Worm (Caenorhabditis elegans) whole organism, young adult: ENCODE results near the gene F32E10.8.

Experiments
- B0019.2 ChIP-seq: fragments of 200-800 bp; sonication (Bioruptor generic); conservative IDR thresholded peaks from 2 replicates; pipeline ENCODE4 v1.3.6; 2022; ENCODE audit warnings: missing genetic modification reagents, missing genetic modification characterization, missing compliant biosample characterization
- C17E4.6 ChIP-seq: fragments of 200-800 bp; sonication (Bioruptor generic); IDR thresholded peaks from 2 replicates; pipeline ENCODE4 v1.3.6; 2022; ENCODE audit warnings: missing genetic modification reagents, missing genetic modification characterization, missing compliant biosample characterization
- F23B12.7 ChIP-seq: sonication (generic microtip); optimal IDR thresholded peaks from 2 replicates; lab custom pipeline; 2017; ENCODE audit warnings: missing genetic modification characterization, mild to moderate bottlenecking, missing compliant biosample characterization, antibody characterized with exemption, moderate library complexity; ENCODE audit not compliant: insufficient read depth
- F33H1.4 ChIP-seq: fragments of 200-800 bp; sonication (Bioruptor generic); IDR thresholded peaks from 2 replicates; pipeline ENCODE4 v1.3.6; 2022; ENCODE audit warnings: missing genetic modification reagents, missing genetic modification characterization, missing compliant biosample characterization
- F39B2.1 ChIP-seq: fragments of 200-800 bp; sonication (Bioruptor generic); IDR thresholded peaks from 2 replicates; pipeline ENCODE4 v1.3.6; 2022; ENCODE audit warnings: missing genetic modification reagents, missing genetic modification characterization, missing compliant biosample characterization
- F57C9.4 ChIP-seq: sonication (generic microtip); optimal IDR thresholded peaks from 2 replicates; lab custom pipeline; 2017; ENCODE audit warnings: mild to moderate bottlenecking, missing genetic modification characterization, missing compliant biosample characterization
- Y53F4B.3 ChIP-seq: fragments of 200-800 bp; sonication (Bioruptor generic); IDR thresholded peaks from 2 replicates; pipeline ENCODE4 v1.3.6; 2022; ENCODE audit warnings: missing genetic modification reagents, missing genetic modification characterization, missing compliant biosample characterization
- Y79H2A.3 ChIP-seq: fragments of 200-800 bp; sonication (Bioruptor generic); conservative IDR thresholded peaks from 2 replicates; pipeline ENCODE4 v1.3.6; 2022; ENCODE audit warnings: missing genetic modification reagents, missing genetic modification characterization, missing compliant biosample characterization
- Y95B8A.8 ChIP-seq: fragments of 200-800 bp; sonication (Bioruptor generic); IDR thresholded peaks from 2 replicates; pipeline ENCODE4 v1.3.6; 2022; ENCODE audit warnings: missing genetic modification reagents, missing genetic modification characterization, missing compliant biosample characterization
- ZK185.1 ChIP-seq: sonication (generic microtip); optimal IDR thresholded peaks from 2 replicates; lab custom pipeline; 2016; ENCODE audit warnings: mild to moderate bottlenecking, missing genetic modification characterization, missing compliant biosample characterization; ENCODE audit not compliant: poor library complexity, severe bottlenecking
- aptf-3 ChIP-seq: fragments of 200-800 bp; sonication (Bioruptor generic); IDR thresholded peaks from 2 replicates; pipeline ENCODE4 v1.3.6; 2022; ENCODE audit warnings: missing genetic modification characterization, missing compliant biosample characterization
- cebp-1 ChIP-seq, 2 experiments: fragments of 200-800 bp in 1 of 2; sonication (Bioruptor generic) in 1 of 2; sonication (generic microtip) in 1 of 2; IDR thresholded peaks in 1 of 2; optimal IDR thresholded peaks in 1 of 2; 2 replicates each; pipeline versions ENCODE4 v1.3.6 to Lab custom; 2017 to 2022; ENCODE audit warnings: missing compliant biosample characterization in 2 of 2, missing genetic modification characterization in 2 of 2, mild to moderate bottlenecking in 1 of 2, missing genetic modification reagents in 1 of 2, moderate library complexity in 1 of 2
- dox-1 ChIP-seq: fragments of 200-800 bp; sonication (Bioruptor generic); IDR thresholded peaks from 2 replicates; pipeline ENCODE4 v1.3.6; 2022; ENCODE audit warnings: missing genetic modification reagents, missing genetic modification characterization, missing compliant biosample characterization
- dpl-1 ChIP-seq: fragments of 150-350 bp; optimal IDR thresholded peaks from 2 replicates; lab custom pipeline; 2014; ENCODE audit warnings: missing biosample characterization, missing genetic modification reagents, missing genetic modification characterization
- efl-1 ChIP-seq: fragments of 150-350 bp; optimal IDR thresholded peaks from 2 replicates; lab custom pipeline; 2014; ENCODE audit warnings: missing biosample characterization, missing genetic modification reagents, missing genetic modification characterization
- egl-44 ChIP-seq: fragments of 200-800 bp; sonication (Bioruptor generic); IDR thresholded peaks from 2 replicates; pipeline ENCODE4 v1.3.6; 2022; ENCODE audit warnings: missing genetic modification reagents, missing genetic modification characterization, missing compliant biosample characterization
- egrh-3 ChIP-seq: fragments of 200-800 bp; sonication (Bioruptor generic); IDR thresholded peaks from 2 replicates; pipeline ENCODE4 v1.3.6; 2022; ENCODE audit warnings: missing genetic modification reagents, missing genetic modification characterization, missing compliant biosample characterization
- ekl-4 ChIP-seq: fragments of 200-800 bp; sonication (Bioruptor generic); IDR thresholded peaks from 2 replicates; pipeline ENCODE4 v1.3.6; 2022; ENCODE audit warnings: missing genetic modification reagents, missing genetic modification characterization, missing compliant biosample characterization
- him-1 ChIP-seq: sonication (generic microtip); optimal IDR thresholded peaks from 2 replicates; lab custom pipeline; 2016; ENCODE audit warnings: missing genotype, missing genetic modification reagents, missing genetic modification characterization, missing compliant biosample characterization
- hlh-26 ChIP-seq: fragments of 200-800 bp; sonication (Bioruptor generic); conservative IDR thresholded peaks from 2 replicates; pipeline ENCODE4 v1.3.6; 2022; ENCODE audit warnings: missing genetic modification reagents, missing genetic modification characterization, missing compliant biosample characterization
- hsf-1 ChIP-seq: fragments of 200-800 bp; sonication (Bioruptor generic); IDR thresholded peaks from 2 replicates; pipeline ENCODE4 v1.3.6; 2022; ENCODE audit warnings: missing genetic modification reagents, missing genetic modification characterization, missing compliant biosample characterization
- let-526 ChIP-seq: fragments of 200-800 bp; sonication (Bioruptor generic); IDR thresholded peaks from 2 replicates; pipeline ENCODE4 v1.3.6; 2022; ENCODE audit warnings: missing genetic modification reagents, missing genetic modification characterization, missing compliant biosample characterization
- let-607 ChIP-seq, 2 experiments: fragments of 200-800 bp in 1 of 2; sonication (Bioruptor generic) in 1 of 2; sonication (generic microtip) in 1 of 2; optimal IDR thresholded peaks; 2 replicates each; lab custom pipeline; 2016 to 2018; ENCODE audit warnings: mild to moderate bottlenecking in 2 of 2, missing compliant biosample characterization in 2 of 2, missing genetic modification characterization in 2 of 2, moderate library complexity in 2 of 2, missing genotype in 1 of 2
- lin-26 ChIP-seq: fragments of 200-800 bp; sonication (Bioruptor generic); IDR thresholded peaks from 2 replicates; pipeline ENCODE4 v1.3.6; 2022; ENCODE audit warnings: missing genetic modification reagents, missing genetic modification characterization, missing compliant biosample characterization
- lin-54 ChIP-seq: fragments of 200-800 bp; sonication (Bioruptor generic); optimal IDR thresholded peaks from 2 replicates; lab custom pipeline; 2018; ENCODE audit warnings: mild to moderate bottlenecking, missing genetic modification characterization, missing compliant biosample characterization
- lir-1 ChIP-seq: fragments of 200-800 bp; sonication (Bioruptor generic); conservative IDR thresholded peaks from 2 replicates; pipeline ENCODE4 v1.3.6; 2022; ENCODE audit warnings: missing genetic modification reagents, missing genetic modification characterization, missing compliant biosample characterization
- madf-10 ChIP-seq: sonication (generic microtip); optimal IDR thresholded peaks from 2 replicates; lab custom pipeline; 2016; ENCODE audit warnings: mild to moderate bottlenecking, missing genetic modification characterization, missing compliant biosample characterization
- madf-3 ChIP-seq: fragments of 200-800 bp; sonication (Bioruptor generic); IDR thresholded peaks from 2 replicates; pipeline ENCODE4 v1.3.6; 2022; ENCODE audit warnings: missing genetic modification reagents, missing genetic modification characterization, missing compliant biosample characterization
- madf-6 ChIP-seq: fragments of 200-800 bp; sonication (Bioruptor generic); IDR thresholded peaks from 2 replicates; pipeline ENCODE4 v1.3.6; 2022; ENCODE audit warnings: missing genetic modification reagents, missing genetic modification characterization, missing compliant biosample characterization
- madf-8 ChIP-seq: fragments of 200-800 bp; sonication (Bioruptor generic); conservative IDR thresholded peaks from 2 replicates; pipeline ENCODE4 v1.3.6; 2022; ENCODE audit warnings: missing genetic modification reagents, missing genetic modification characterization, missing compliant biosample characterization
- nfya-1 ChIP-seq: sonication (generic microtip); optimal IDR thresholded peaks from 2 replicates; lab custom pipeline; 2017; ENCODE audit warnings: antibody characterized with exemption, missing compliant biosample characterization, missing genetic modification characterization, borderline replicate concordance; ENCODE audit not compliant: insufficient read depth
- nfyb-1 ChIP-seq: fragments of 200-800 bp; sonication (Bioruptor generic); IDR thresholded peaks from 2 replicates; pipeline ENCODE4 v1.3.6; 2022; ENCODE audit warnings: missing genetic modification reagents, missing genetic modification characterization, missing compliant biosample characterization
- nhr-90 ChIP-seq: sonication (generic microtip); optimal IDR thresholded peaks from 2 replicates; lab custom pipeline; 2016; ENCODE audit warnings: missing genotype, mild to moderate bottlenecking, missing genetic modification characterization, missing compliant biosample characterization
- pha-4 ChIP-seq: fragments of 150-350 bp; sonication (generic microtip); optimal IDR thresholded peaks from 2 replicates; lab custom pipeline; 2014; ENCODE audit warnings: missing biosample characterization, missing genetic modification reagents, missing genetic modification characterization
- rcor-1 ChIP-seq: fragments of 200-800 bp; sonication (Bioruptor generic); IDR thresholded peaks from 2 replicates; pipeline ENCODE4 v1.3.6; 2022; ENCODE audit warnings: missing genetic modification reagents, missing genetic modification characterization, missing compliant biosample characterization
- sdz-38 ChIP-seq: sonication (generic microtip); optimal IDR thresholded peaks from 2 replicates; lab custom pipeline; 2016; ENCODE audit warnings: missing genotype, missing genetic modification characterization, missing compliant biosample characterization
- snpc-4 ChIP-seq, 5 experiments: fragments of 150-350 bp in 1 of 5; sonication (generic microtip) in 4 of 5; optimal IDR thresholded peaks; 2 replicates each; lab custom pipeline; 2014 to 2018; ENCODE audit warnings: missing genetic modification characterization in 5 of 5, missing biosample characterization in 3 of 5, antibody characterized with exemption in 2 of 5, mild to moderate bottlenecking in 2 of 5, missing compliant biosample characterization in 2 of 5, missing genotype in 2 of 5, moderate library complexity in 2 of 5, missing genetic modification reagents in 1 of 5
- somi-1 ChIP-seq: fragments of 200-800 bp; sonication (Bioruptor generic); optimal IDR thresholded peaks from 2 replicates; lab custom pipeline; 2018; ENCODE audit warnings: mild to moderate bottlenecking, missing genetic modification characterization, missing compliant biosample characterization
- tbp1 ChIP-seq: fragments of 200-800 bp; sonication (Bioruptor generic); optimal IDR thresholded peaks from 2 replicates; lab custom pipeline; 2018; ENCODE audit warnings: mild to moderate bottlenecking, missing genetic modification characterization, missing compliant biosample characterization
- tbx-9 ChIP-seq: sonication (generic microtip); optimal IDR thresholded peaks from 2 replicates; lab custom pipeline; 2016; ENCODE audit warnings: borderline replicate concordance, missing genetic modification characterization, inconsistent platforms, missing compliant biosample characterization
- xnd-1 ChIP-seq: sonication (generic microtip); optimal IDR thresholded peaks from 2 replicates; lab custom pipeline; 2016; ENCODE audit warnings: missing genotype, missing genetic modification reagents, missing genetic modification characterization, missing compliant biosample characterization
- ztf-18 ChIP-seq: sonication (generic microtip); optimal IDR thresholded peaks from 2 replicates; lab custom pipeline; 2016; ENCODE audit warnings: missing genotype, mild to moderate bottlenecking, missing genetic modification characterization, missing compliant biosample characterization
- ztf-22 ChIP-seq: fragments of 200-800 bp; sonication (Bioruptor generic); optimal IDR thresholded peaks from 2 replicates; lab custom pipeline; 2018; ENCODE audit warnings: mild to moderate bottlenecking, missing genetic modification characterization, moderate library complexity, missing compliant biosample characterization
- ztf-28 ChIP-seq: fragments of 200-800 bp; sonication (Bioruptor generic); IDR thresholded peaks from 2 replicates; pipeline ENCODE4 v1.3.6; 2022; ENCODE audit warnings: missing genetic modification reagents, missing genetic modification characterization, missing compliant biosample characterization
- ztf-6 ChIP-seq: fragments of 200-800 bp; sonication (Bioruptor generic); IDR thresholded peaks from 2 replicates; pipeline ENCODE4 v1.3.6; 2022; ENCODE audit warnings: missing genetic modification reagents, missing genetic modification characterization, missing compliant biosample characterization

Gene F32E10.8

ce11 chrIV:7547843-7548578, 19.4 kb upstream of the F32E10.8 start, which contains the start of the genes cdd-2 and oef-1 (continued):
- TF ChIP-seq Y95B8A.8 (GFP tag; lab: Robert Waterston, UW) = peak; percentile 95
- peak; percentile 84 for TF ChIP-seq rcor-1 (GFP tag; lab: Robert Waterston, UW)
- peak; percentile 45 for TF ChIP-seq ztf-18
- TF ChIP-seq F33H1.4 (GFP tag; lab: Robert Waterston, UW) = peak; percentile 85
- peak; percentile 98 for TF ChIP-seq madf-6 (GFP tag; lab: Robert Waterston, UW)
- peak; percentile 87 for TF ChIP-seq lir-1 (GFP tag; lab: Robert Waterston, UW)
- peak; percentile 95 for TF ChIP-seq B0019.2 (GFP tag; lab: Robert Waterston, UW)
- no peak for TF ChIP-seq egl-44 (GFP tag; lab: Robert Waterston, UW)
- TF ChIP-seq egrh-3 (GFP tag; lab: Robert Waterston, UW) = 0 out of 2 replicates have a peak, but pooled peaks have one; percentile 25
- TF ChIP-seq snpc-4 (GFP tag; optimal IDR thresholded peaks at IDR 0.05; lab: Kevin White, UChicago) = no peak
- peak in 3 of 4 experiments; percentile 18 to 61 (median 48) for TF ChIP-seq snpc-4 (tag; optimal IDR thresholded peaks at IDR 0.05; lab: Kevin White, UChicago)
- no peak for TF ChIP-seq nfya-1
- TF ChIP-seq him-1 (tag; lab: Kevin White, UChicago) = peak; percentile 31
- TF ChIP-seq nfyb-1 (GFP tag; lab: Robert Waterston, UW) = peak; percentile 62; the same call in 1 of the 2 replicates
- TF ChIP-seq F39B2.1 (GFP tag; lab: Robert Waterston, UW) = no peak
- peak; percentile 53 for TF ChIP-seq tbp1 (GFP tag; lab: Kevin White, UChicago)
- TF ChIP-seq dox-1 = peak; percentile 96
- TF ChIP-seq Y79H2A.3 (GFP tag; lab: Robert Waterston, UW) = peak; percentile 94
- TF ChIP-seq xnd-1 (tag; lab: Kevin White, UChicago) = peak; percentile 87
- TF ChIP-seq dpl-1 = peak; percentile 65
- peak; percentile 87 for TF ChIP-seq hsf-1 (GFP tag; lab: Robert Waterston, UW)
- TF ChIP-seq madf-8 (GFP tag; lab: Robert Waterston, UW) = peak; percentile 94
- no peak for TF ChIP-seq F57C9.4 (tag; lab: Kevin White, UChicago)
- peak; percentile 91 for TF ChIP-seq ekl-4 (GFP tag; lab: Robert Waterston, UW)
- no peak; the same call in 1 of the 2 replicates for TF ChIP-seq aptf-3 (GFP tag; lab: Robert Waterston, UW)
- TF ChIP-seq ztf-22 (GFP tag; lab: Kevin White, UChicago) = no peak
- TF ChIP-seq C17E4.6 = peak; percentile 78; the same call in 1 of the 2 replicates
- no peak for TF ChIP-seq Y53F4B.3 (GFP tag; lab: Robert Waterston, UW)
- peak; percentile 96 for TF ChIP-seq madf-3 (GFP tag; lab: Robert Waterston, UW)
- TF ChIP-seq lin-26 (GFP tag; lab: Robert Waterston, UW) = peak; percentile 73; the same call in 1 of the 2 replicates

- no peak for TF ChIP-seq aptf-3 (GFP tag; lab: Robert Waterston, UW)
- TF ChIP-seq ztf-28 = no peak
- no peak for TF ChIP-seq F23B12.7 (tag; lab: Kevin White, UChicago)
- no peak for TF ChIP-seq efl-1 (GFP tag; lab: Kevin White, UChicago)
- TF ChIP-seq hlh-26 (GFP tag; lab: Robert Waterston, UW) = no peak
- TF ChIP-seq tbx-9 = no peak
- TF ChIP-seq pha-4 = no peak
- peak; percentile 41 for TF ChIP-seq nhr-90 (tag; lab: Kevin White, UChicago)
- 0 out of 2 replicates have a peak, but pooled peaks have one; percentile 25 for TF ChIP-seq nfyb-1 (GFP tag; lab: Robert Waterston, UW)
- TF ChIP-seq ztf-6 (GFP tag; lab: Robert Waterston, UW) = no peak
- TF ChIP-seq lin-54 (GFP tag; lab: Kevin White, UChicago) = peak; percentile 36
- peak; percentile 89 to 96 for TF ChIP-seq let-607 (tag; optimal IDR thresholded peaks at IDR 0.05; lab: Kevin White, UChicago)
- no peak for TF ChIP-seq sdz-38 (tag; lab: Kevin White, UChicago)
- TF ChIP-seq somi-1 (GFP tag; lab: Kevin White, UChicago) = no peak
- peak; percentile 64; the same call in 1 of the 2 replicates for TF ChIP-seq let-526 (GFP tag; lab: Robert Waterston, UW)
- TF ChIP-seq madf-10 (tag; lab: Kevin White, UChicago) = peak; percentile 18
- no peak for TF ChIP-seq ZK185.1 (tag; lab: Kevin White, UChicago)
- peak; percentile 33; the same call in 1 of the 2 replicates for TF ChIP-seq cebp-1 (GFP tag; IDR thresholded peaks at IDR 0.05; lab: Robert Waterston, UW)
- peak; percentile 16 for TF ChIP-seq cebp-1 (tag; optimal IDR thresholded peaks at IDR 0.05; lab: Kevin White, UChicago)
These were observed 17.6 kb upstream of the F32E10.8 start for ce11 chrIV:7549844-7550243.
